Worm (Caenorhabditis elegans): ENCODE measurements around the gene ddx-15.
A peak's percentile ranks its signal among the peaks of the same experiment; 100 is the strongest.

The ddx-15 gene

DNA sequence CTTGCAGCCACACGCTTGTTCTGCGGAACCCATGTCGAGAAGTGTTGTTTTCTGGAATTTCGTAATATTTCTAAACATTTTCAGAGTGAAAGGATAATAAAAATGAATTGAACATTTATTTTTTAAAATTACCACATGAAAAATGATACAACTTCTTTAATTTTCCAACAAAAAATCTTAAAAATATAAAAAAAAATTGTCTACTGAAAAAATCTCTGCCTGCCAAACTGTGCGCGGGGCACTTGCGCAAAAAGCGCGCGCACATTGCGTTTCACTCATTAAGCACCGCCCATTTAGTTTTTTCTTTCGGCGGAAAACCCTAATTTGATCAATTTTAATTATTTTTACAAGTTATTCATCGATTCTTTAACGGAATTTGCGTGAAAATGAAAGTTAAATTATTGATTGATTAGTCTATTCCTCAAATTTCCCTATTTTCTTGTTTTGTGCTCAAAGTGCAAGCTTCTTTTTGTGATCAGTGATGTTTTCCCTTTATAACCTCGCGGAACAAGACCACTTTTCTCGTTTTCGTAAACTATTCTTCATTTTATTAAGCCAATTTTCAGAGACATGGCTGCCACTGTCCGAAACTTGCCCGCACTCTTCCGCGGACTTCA lies 36.5 kb downstream of the ddx-15 start, which contains the start of the genes nmad-1 and hach-1 (continued):
- TF ChIP-seq lag-1 (GFP tag; IDR thresholded peaks at IDR 0.05) = no peak
- TF ChIP-seq madf-8 (GFP tag; conservative IDR thresholded peaks at IDR 0.05) = peak; percentile 37; the same call in 1 of the 2 replicates
- TF ChIP-seq dox-1 (GFP tag; IDR thresholded peaks at IDR 0.05) = peak; percentile 85
- peak; percentile 78 for TF ChIP-seq attf-5 (GFP tag; optimal IDR thresholded peaks at IDR 0.05)
- no peak for TF ChIP-seq dpff-1 (tag; optimal IDR thresholded peaks at IDR 0.05)
- peak; percentile 24 for TF ChIP-seq nhr-80 (tag; optimal IDR thresholded peaks at IDR 0.05)
- no peak for TF ChIP-seq ztf-22 (GFP tag; optimal IDR thresholded peaks at IDR 0.05)
- peak; percentile 45; the same call in 1 of the 2 replicates for TF ChIP-seq C06A6.2 (GFP tag; conservative IDR thresholded peaks at IDR 0.05)
- TF ChIP-seq ztf-25 (GFP tag; IDR thresholded peaks at IDR 0.05) = 0 out of 2 replicates have a peak, but pooled peaks have one; percentile 12
- TF ChIP-seq snpc-4 (GFP tag; optimal IDR thresholded peaks at IDR 0.05) = peak; percentile 73
- TF ChIP-seq snpc-4 (tag; optimal IDR thresholded peaks at IDR 0.05) = peak in 3 of 4 experiments; percentile 60 to 76 (median 75)
- TF ChIP-seq B0336.3 (GFP tag; IDR thresholded peaks at IDR 0.05) = peak; percentile 67
- TF ChIP-seq xnd-1 (tag; optimal IDR thresholded peaks at IDR 0.05) = peak; percentile 27
- peak; percentile 43 for TF ChIP-seq madf-10 (tag; optimal IDR thresholded peaks at IDR 0.05)
- no peak for TF ChIP-seq lsy-27 (tag; optimal IDR thresholded peaks at IDR 0.05; ENCODE audit: borderline replicate concordance, insufficient read depth)
- TF ChIP-seq snpc-1.1 (tag; optimal IDR thresholded peaks at IDR 0.05; ENCODE audit: insufficient read depth) = peak; percentile 71
- TF ChIP-seq tbx-9 (tag; optimal IDR thresholded peaks at IDR 0.05; ENCODE audit: borderline replicate concordance) = no peak
- peak; percentile 19 for TF ChIP-seq F10E7.11 (tag; optimal IDR thresholded peaks at IDR 0.05)
- peak; percentile 43 for TF ChIP-seq rpc-1 (optimal IDR thresholded peaks at IDR 0.05)
- TF ChIP-seq rpc-1 (tag; optimal IDR thresholded peaks at IDR 0.05) = no peak
- peak; percentile 78 for TF ChIP-seq pbrm-1 (GFP tag; IDR thresholded peaks at IDR 0.05)
- TF ChIP-seq ztf-28 (GFP tag; IDR thresholded peaks at IDR 0.05) = no peak
- peak; percentile 61 for TF ChIP-seq ceh-27 (GFP tag; optimal IDR thresholded peaks at IDR 0.05)
- no peak for TF ChIP-seq nhr-27 (tag; optimal IDR thresholded peaks at IDR 0.05)
- TF ChIP-seq lsl-1 (GFP tag; optimal IDR thresholded peaks at IDR 0.05) = peak; percentile 58
- no peak for TF ChIP-seq mxl-1 (tag; optimal IDR thresholded peaks at IDR 0.05)
- no peak for TF ChIP-seq F39B2.1 (GFP tag; IDR thresholded peaks at IDR 0.05)
- TF ChIP-seq athp-1 (tag; optimal IDR thresholded peaks at IDR 0.05) = peak; percentile 28
- TF ChIP-seq let-607 (tag; optimal IDR thresholded peaks at IDR 0.05) = peak; percentile 14 to 58
- TF ChIP-seq hmg-1.2 (GFP tag; IDR thresholded peaks at IDR 0.05) = peak; percentile 58
- no peak for TF ChIP-seq egl-18 (GFP tag; IDR thresholded peaks at IDR 0.05)
- no peak for TF ChIP-seq nfya-2 (GFP tag; IDR thresholded peaks at IDR 0.05)
- peak; percentile 64; the same call in 1 of the 2 replicates for TF ChIP-seq D2030.7 (GFP tag; IDR thresholded peaks at IDR 0.05)
- no peak for TF ChIP-seq mel-28 (tag; optimal IDR thresholded peaks at IDR 0.05; ENCODE audit: borderline replicate concordance)
- no peak for TF ChIP-seq atf-7 (tag; optimal IDR thresholded peaks at IDR 0.05)
- TF ChIP-seq hlh-26 (GFP tag; conservative IDR thresholded peaks at IDR 0.05) = no peak
- TF ChIP-seq lin-54 (GFP tag; optimal IDR thresholded peaks at IDR 0.05) = peak; percentile 81
- no peak for TF ChIP-seq F49E8.2 (tag; optimal IDR thresholded peaks at IDR 0.05; ENCODE audit: insufficient read depth)
- TF ChIP-seq nfyb-1 (GFP tag; IDR thresholded peaks at IDR 0.05) = peak; percentile 77; the same call in 1 of the 2 replicates
- no peak for TF ChIP-seq ceh-40 (GFP tag; IDR thresholded peaks at IDR 0.05)
- TF ChIP-seq F33H1.4 (GFP tag; IDR thresholded peaks at IDR 0.05) = peak; percentile 62
- peak; percentile 63; the same call in 1 of the 2 replicates for TF ChIP-seq ceh-100 (GFP tag; IDR thresholded peaks at IDR 0.05)
- TF ChIP-seq nfya-1 (tag; optimal IDR thresholded peaks at IDR 0.05; ENCODE audit: borderline replicate concordance, insufficient read depth) = no peak
- TF ChIP-seq mes-4 (tag; optimal IDR thresholded peaks at IDR 0.05) = no peak
- no peak for TF ChIP-seq madf-3 (GFP tag; IDR thresholded peaks at IDR 0.05)
- TF ChIP-seq F57C9.4 (tag; optimal IDR thresholded peaks at IDR 0.05) = no peak
- peak; percentile 77 for TF ChIP-seq lin-40 (tag; optimal IDR thresholded peaks at IDR 0.05)

Measured in whole organism, young adult.